Fruit fly (Drosophila melanogaster): ENCODE data around the gene Ipk2.

The Ipk2 gene

DNA sequence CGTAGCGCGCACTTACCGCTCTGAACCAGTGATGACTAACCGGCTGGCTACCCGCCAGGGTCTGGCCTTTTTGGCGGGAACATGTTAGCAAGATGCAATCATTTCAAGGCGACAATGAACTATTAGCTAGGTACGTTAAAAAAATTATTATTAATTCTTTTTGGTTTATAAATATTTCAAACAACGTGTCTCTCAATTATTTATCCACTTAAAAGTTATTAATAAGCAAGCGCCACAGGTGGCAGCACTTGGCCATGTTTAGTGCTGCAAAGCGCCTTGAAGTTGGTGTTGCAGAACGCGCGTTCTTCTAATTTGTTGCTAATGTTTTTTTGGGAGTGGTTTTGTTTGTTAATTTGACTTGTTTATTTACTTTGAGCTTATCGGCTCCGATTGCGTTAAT lies at the start of gene Ipk2, which contains the start of gene cold:
Gene Ipk2, minus strand, starts transcription at position 39 of the 400 bp plus-strand sequence.
Gene cold, plus strand, starts transcription at position 66 of the 400 bp plus-strand sequence.
- peak; percentile 84 for TF ChIP-seq noc (tag; optimal IDR thresholded peaks at IDR 0.05)

DNA sequence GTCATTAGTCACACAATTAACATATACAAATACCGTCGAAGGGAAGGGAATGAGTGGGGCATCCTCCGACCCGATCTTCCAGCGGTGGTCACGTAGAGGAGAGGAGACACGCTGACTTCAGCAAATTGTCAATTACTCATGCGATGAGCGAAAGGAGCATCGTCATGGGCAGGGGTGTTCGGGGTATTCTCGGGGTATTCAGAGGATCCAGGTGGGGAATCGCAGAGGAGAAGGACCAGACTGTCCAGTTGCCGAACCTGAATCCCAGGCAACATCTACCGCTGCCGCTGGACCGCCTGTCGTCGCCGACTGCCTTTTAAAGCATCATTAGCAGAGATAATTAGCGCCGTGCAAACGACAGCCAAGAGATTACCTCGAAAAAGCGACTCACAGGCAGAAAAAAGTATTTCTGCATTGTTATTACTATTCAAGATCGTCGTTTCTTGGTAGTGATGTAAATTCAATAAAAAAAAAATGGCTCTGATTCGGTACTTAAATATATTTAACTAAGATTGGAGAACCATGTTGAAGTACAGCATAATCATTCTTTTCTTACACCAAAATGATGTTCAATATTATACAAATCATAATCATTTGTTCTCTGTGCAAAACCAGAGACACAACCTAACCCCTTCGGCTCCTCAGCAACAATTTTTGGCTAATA lies 49.3 kb upstream of the Ipk2 start:
- no peak for TF ChIP-seq noc (tag; optimal IDR thresholded peaks at IDR 0.05)

DNA sequence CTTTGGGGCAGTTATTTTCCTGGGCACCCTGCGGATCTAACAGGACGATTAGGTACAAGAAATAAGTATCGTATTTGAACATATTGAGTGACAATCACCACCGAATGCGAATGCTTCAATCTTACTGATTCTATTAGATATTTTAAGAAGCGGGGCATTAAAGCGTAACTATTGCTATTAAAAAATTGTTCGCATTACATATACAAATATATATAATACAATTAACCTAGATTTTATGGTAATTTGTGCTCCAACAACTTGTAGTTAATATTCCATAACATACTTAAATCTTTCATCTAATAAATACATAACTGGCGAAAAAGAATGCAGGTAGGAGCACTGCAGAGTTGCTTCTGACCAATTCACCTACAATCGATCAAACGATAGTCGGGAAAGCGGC lies 47.0 kb upstream of the Ipk2 start, which contains the start of gene lectin-21Cb:
Gene lectin-21Cb, minus strand, starts transcription at position 101 of the 400 bp plus-strand sequence.
- no peak for TF ChIP-seq noc (tag; optimal IDR thresholded peaks at IDR 0.05)

DNA sequence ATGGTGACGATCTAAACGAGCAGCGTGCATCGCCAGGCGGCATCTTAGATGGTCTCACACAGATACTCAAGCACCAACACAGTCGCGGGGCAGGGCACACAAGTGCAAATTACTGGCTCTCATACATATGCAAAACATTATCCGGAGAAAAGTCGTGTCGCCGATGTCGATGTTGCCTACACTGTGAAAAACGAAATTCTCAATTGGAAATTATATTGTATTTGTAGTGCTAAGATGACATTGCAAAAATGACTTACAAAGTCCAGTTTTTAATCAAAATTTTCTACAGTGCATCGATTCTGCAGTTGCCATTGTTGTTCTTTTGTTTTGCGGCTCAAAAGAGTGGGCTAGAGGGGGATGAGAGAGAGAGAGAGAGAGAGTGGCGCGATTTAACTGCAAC lies 45.7 kb upstream of the Ipk2 start:
- no peak for TF ChIP-seq noc (tag; optimal IDR thresholded peaks at IDR 0.05)

DNA sequence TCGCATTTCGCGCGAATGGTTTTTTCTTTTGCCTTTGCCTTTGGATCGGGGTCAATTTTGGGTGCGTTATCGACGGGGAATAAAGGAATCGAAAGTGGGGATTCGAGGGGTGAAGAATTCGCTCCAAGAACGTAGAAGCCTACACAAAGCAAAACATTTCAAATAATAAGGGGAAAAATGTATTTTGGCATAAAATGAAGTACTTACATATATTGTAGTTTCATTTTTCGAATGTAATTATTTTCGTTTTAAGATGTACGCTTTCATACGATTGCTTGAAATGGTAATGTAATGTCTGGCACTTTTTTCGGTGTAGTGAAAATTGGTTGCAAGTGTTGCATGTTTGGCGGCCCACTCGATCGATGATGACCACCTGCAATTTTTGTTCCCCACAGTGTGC lies 41.0 kb upstream of the Ipk2 start:
- TF ChIP-seq noc (tag; optimal IDR thresholded peaks at IDR 0.05): no peak

DNA sequence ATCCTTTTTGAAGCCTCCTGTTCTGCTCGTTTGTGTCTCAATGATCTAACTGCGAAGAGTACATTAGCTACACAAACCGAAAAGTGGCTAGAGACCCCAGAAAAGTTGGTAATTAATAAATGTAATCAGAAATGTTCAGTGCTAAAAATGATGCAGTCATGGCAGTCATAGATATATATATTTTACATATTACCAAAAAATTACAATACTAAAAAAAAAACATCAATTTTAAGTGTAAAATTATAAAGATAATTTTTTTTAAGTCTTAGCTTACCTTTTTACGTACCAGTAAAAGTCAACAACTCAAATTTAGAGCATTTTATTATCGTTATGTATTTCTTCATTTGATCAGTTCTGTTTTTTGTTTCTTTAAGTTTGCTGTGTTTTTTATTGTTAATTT lies 38.7 kb upstream of the Ipk2 start:
- TF ChIP-seq noc (tag; optimal IDR thresholded peaks at IDR 0.05): no peak

DNA sequence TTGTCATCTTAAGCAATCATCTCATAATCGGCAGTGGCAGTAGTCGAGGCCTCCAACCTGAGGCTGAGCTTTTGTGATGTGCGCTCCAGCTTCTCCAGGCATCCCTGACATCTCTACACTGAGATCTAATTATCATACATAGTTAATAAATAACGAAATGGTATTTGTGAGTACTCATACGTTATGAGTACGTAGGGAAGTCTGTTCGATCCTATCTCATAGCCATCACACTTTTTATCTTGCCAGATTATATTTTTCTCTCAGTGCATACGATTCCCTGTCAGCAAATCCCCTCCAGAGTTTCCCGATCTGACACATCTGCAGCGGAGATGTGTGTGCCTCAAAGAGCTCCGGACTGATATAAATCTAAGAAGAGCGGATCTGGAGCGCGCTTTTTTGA lies 35.4 kb upstream of the Ipk2 start:
- no peak for TF ChIP-seq noc (tag; optimal IDR thresholded peaks at IDR 0.05)

DNA sequence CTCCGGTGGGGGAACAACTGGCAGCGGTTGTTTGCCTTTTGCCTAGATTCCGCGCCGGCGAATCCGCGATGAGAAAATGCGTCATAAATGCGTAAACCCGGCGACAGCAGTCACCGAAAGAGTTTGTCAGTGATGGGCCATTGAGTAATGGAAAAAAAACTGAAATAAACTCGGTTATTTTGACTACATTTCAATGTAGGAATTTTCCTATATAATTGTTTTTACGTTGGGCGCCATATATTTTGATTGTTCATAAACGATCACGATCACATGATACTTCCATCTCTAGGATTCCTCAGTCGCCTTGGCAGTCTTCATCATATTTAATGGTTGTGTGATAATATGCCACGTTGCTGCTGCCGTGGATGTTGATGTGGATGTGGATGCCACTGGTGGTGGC lies 34.1 kb upstream of the Ipk2 start:
- TF ChIP-seq noc (tag; optimal IDR thresholded peaks at IDR 0.05): no peak

DNA sequence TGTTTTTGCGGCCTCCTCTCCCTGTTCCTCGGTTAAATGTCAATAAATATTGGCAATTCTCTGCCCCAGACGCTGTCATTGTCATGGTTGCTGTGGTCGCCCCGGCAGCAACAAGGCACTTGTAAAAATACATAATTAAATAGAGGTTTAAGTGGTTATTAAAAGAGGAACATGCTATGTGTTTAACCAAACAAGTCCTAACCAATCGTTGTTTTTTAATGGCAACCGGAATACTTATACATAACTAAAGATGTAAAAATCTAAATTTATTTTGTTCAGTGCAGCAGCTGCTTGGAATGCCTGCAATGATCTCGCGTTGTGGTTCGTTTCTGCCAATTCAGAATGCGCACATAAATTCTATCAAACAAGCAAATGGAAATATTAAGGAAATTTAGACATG lies 32.9 kb upstream of the Ipk2 start:
- TF ChIP-seq noc (tag; optimal IDR thresholded peaks at IDR 0.05): no peak

DNA sequence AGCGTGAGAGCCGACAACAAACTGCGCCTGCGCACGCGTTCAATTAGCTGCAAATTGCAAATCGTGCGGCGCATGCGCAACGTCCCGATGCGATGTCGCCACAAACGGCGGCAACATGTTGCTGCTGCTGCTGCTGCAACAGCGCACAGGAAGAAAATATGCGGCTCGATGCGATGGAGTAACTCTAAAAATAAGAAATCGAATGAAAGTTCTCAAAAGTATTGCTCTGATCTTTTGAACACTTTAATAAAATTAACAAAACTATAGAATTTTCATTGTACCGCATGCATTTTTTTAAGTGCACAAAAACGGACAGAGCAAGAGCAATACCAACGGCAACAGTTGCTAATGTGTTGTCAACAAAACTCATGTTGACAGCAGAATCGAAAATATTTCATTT lies 32.1 kb upstream of the Ipk2 start:
- TF ChIP-seq noc (tag; optimal IDR thresholded peaks at IDR 0.05): no peak

DNA sequence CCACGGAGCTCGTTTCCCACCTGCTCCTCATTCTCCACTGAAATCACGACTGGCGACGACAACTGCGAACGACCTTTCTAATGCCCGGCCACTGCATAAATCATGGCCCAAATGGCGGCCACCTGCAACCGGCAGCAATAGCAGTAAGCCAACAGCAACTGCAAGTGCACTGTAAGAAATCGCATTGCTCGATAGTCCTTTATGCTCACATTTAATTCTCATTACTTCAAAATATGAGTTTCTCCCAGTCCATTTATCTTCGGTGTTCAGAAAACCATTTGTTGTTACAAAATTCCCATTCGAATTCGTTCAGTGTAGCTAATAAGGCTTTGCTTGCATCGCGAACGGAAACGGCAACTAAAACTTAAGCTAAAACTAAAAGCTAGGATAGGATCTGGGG lies 30.0 kb upstream of the Ipk2 start:
- no peak for TF ChIP-seq noc (tag; optimal IDR thresholded peaks at IDR 0.05)

DNA sequence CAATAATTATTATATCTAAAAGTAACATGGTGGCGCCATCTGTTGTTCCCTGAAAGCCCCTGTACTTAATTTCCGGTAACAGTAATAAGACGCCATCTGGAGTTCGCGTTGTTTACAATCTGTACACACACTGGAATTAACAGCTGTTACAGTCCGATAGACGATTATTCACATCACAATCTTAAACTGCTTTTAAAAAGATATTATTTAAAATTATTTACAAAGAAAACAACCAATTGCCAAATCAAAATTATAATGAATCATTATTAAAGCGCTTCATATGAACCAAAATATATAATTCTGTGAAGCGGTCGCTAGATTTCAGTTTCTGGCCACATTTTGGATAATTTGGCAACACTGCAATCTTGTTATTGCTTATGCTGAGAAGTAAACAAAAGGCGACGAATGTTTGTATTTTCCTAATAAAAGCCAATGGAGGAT lies 28.4 kb upstream of the Ipk2 start, which contains the start of gene CG13689:
Gene CG13689, plus strand, starts transcription at position 375 of the 441 bp plus-strand sequence.
- no peak for TF ChIP-seq noc (tag; optimal IDR thresholded peaks at IDR 0.05)

DNA sequence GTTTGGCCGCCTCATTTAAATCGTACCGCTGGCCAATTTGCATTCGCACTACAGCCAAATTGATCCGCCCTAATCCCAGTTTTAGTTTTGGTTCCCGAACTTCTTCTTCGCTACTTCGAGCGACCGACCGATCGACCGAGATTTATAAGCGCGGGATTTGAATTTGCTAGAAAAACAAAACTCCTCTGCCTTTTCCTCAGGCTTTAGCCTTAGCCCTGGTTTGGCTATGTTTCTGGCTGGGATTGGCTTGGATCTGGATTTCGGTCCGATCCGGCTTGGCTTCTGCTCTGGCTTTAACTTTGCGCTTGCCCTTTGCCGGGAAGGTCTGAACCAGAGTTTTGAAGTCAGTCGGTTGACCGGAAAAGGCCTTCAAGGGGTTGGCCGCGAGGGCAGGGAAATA lies 27.8 kb upstream of the Ipk2 start:
- TF ChIP-seq noc (tag; optimal IDR thresholded peaks at IDR 0.05): no peak

DNA sequence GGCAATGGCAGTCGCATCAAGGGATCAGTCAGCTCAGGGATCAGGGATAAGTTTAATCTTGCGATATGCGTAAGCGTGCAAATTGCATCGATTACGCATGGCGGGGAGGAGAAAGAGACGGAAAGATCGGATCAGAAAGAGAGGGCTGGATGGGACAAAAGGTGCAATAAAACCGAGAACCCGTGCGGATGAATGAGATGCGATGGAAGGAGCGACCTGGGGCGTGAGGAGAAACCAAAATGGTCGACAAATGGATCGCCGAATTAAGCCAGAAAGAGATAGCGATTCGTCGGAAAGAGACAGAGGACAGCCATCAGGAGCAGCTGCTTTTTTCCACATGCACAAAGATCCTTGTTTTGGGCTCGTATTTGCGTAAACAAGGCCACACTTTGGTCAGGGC lies 23.7 kb upstream of the Ipk2 start:
- TF ChIP-seq noc (tag; optimal IDR thresholded peaks at IDR 0.05): no peak

DNA sequence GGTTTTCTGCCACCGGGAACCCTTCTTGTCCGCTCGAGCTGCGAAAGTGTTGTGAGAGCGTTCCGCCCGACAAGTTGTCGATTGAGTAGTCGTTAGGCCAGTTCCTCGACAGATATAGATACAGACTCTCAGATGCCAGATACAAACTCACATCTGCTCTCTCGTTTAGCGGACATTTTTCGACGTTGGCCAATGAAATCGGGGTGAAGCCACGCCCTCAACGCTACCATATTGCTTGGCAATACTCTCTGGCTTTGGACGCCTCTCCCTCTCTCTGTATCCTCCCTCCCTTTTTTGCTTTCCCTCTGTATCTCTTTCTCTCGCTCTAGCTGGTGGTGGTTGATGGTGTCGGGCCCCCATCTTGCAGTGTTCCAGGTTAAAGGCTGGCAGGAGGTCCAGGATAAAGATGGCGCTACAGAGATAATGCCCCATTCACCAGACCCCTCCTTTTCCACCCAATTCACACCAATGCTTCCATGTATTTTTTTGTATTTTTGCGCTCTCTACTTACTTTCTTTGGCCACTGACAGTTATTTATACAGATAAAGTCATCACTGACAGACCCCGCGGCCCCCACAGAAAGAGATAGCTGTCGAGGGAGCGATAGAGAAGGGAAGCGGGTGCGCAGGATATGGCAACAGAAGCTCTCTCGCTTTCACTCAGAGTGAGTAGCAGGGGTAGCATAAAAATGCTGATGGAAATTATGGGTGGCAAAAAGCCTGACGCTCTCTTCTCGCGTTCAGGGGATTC lies 20.7 kb upstream of the Ipk2 start, which contains the start of gene Gsc:
Gene Gsc, minus strand, starts transcription at position 51 of the 750 bp plus-strand sequence.
- no peak for TF ChIP-seq noc (tag; optimal IDR thresholded peaks at IDR 0.05)

DNA sequence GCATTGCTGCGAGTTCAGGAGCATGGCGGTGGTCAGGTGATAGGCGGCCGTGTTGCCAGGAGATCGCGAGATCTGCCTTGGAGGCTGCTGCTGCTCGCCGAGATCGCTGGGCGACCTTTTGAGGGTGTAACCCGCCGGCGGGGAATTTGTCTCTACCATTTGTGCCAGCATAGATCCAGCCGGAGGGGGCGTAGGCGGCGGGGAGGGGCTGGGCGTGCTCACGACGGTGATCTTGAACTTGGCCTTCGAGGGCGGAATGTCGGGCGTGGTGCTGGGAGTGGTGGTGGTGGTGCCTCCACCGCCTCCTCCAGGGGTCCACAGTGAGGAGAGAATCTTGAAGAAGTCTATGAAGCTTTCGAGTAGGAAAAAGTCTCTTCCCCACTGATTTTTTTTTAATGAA lies 20.0 kb upstream of the Ipk2 start:
- TF ChIP-seq noc (tag; optimal IDR thresholded peaks at IDR 0.05): no peak

DNA sequence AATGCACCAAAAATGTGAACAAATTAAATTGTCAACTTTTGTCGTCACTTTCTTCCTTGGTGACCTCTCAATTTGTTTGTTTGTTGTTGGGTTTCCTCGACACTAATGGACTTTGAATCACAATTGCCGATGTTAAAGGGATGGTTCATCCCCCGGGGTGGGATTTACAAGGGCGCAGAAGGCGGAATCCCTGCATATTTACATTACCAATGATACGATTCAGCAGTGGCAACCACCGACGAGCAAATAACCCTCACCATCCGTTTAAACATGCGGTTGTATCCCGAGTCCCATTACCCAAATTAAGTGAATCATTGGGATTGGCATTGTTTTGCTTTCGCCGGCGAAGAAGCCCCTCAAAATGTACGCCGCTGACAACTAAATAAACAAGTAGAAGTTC lies 17.4 kb upstream of the Ipk2 start:
- TF ChIP-seq noc (tag; optimal IDR thresholded peaks at IDR 0.05): no peak
